Fruit fly (Drosophila melanogaster) whole organism, embryonic: ENCODE measurements around the gene L2HGDH.

Source experiments
- CG11085 ChIP-seq: fragments of 200-800 bp; sonication (Bioruptor generic); IDR thresholded peaks from 2 replicates; pipeline ENCODE4 v1.3.6; 2022; ENCODE audit warnings: missing biosample characterization, missing genetic modification characterization
- CG15514 ChIP-seq: fragments of 200-800 bp; sonication (Bioruptor generic); optimal IDR thresholded peaks from 3 replicates; lab custom pipeline; 2017; ENCODE audit warnings: missing biosample characterization, missing genetic modification characterization, mild to moderate bottlenecking, moderate library complexity, missing genetic modification reagents
- CG15696 ChIP-seq: fragments of 200-800 bp; sonication (Bioruptor generic); optimal IDR thresholded peaks from 2 replicates; lab custom pipeline; 2019; ENCODE audit warnings: missing biosample characterization, mild to moderate bottlenecking, missing genetic modification characterization, moderate library complexity
- CG1602 ChIP-seq: fragments of 200-800 bp; sonication (Bioruptor generic); optimal IDR thresholded peaks from 3 replicates; lab custom pipeline; 2016; ENCODE audit warnings: missing biosample characterization, missing genetic modification characterization
- CG1792 ChIP-seq: fragments of 200-800 bp; sonication (Bioruptor generic); optimal IDR thresholded peaks from 2 replicates; lab custom pipeline; 2016; ENCODE audit warnings: missing biosample characterization, missing genetic modification characterization
- CG2129 ChIP-seq: fragments of 200-800 bp; sonication (Bioruptor generic); IDR thresholded peaks from 2 replicates; pipeline ENCODE4 v1.3.6; 2022; ENCODE audit warnings: missing biosample characterization, missing genetic modification characterization; ENCODE audit not compliant: partially characterized antibody
- CG30403 ChIP-seq: fragments of 200-800 bp; sonication (Bioruptor generic); optimal IDR thresholded peaks from 3 replicates; lab custom pipeline; 2016; ENCODE audit warnings: missing biosample characterization, missing genetic modification characterization
- CG31388 ChIP-seq: fragments of 200-800 bp; sonication (Bioruptor generic); optimal IDR thresholded peaks from 2 replicates; lab custom pipeline; 2016; ENCODE audit warnings: missing biosample characterization, missing genetic modification characterization
- CG34376 ChIP-seq: fragments of 200-800 bp; sonication (Bioruptor generic); optimal IDR thresholded peaks from 2 replicates; lab custom pipeline; 2018; ENCODE audit warnings: missing biosample characterization, mild to moderate bottlenecking, missing genetic modification characterization
- CG3838 ChIP-seq: fragments of 200-800 bp; sonication (Bioruptor generic); optimal IDR thresholded peaks from 3 replicates; lab custom pipeline; 2016; ENCODE audit warnings: missing biosample characterization, missing genetic modification characterization
- CG5180 ChIP-seq: fragments of 200-800 bp; sonication (Bioruptor generic); optimal IDR thresholded peaks from 3 replicates; lab custom pipeline; 2017; ENCODE audit warnings: missing biosample characterization, missing genetic modification characterization, mild to moderate bottlenecking, moderate library complexity, missing genetic modification reagents
- CG5245 ChIP-seq: fragments of 200-800 bp; sonication (Bioruptor generic); optimal IDR thresholded peaks from 3 replicates; lab custom pipeline; 2016; ENCODE audit warnings: missing biosample characterization, missing genetic modification characterization
- CG7271 ChIP-seq: fragments of 200-800 bp; sonication (Bioruptor generic); optimal IDR thresholded peaks from 2 replicates; lab custom pipeline; 2018; ENCODE audit warnings: missing biosample characterization, mild to moderate bottlenecking, missing genetic modification characterization, moderate library complexity
- CG7987 ChIP-seq: fragments of 200-800 bp; sonication (Bioruptor generic); optimal IDR thresholded peaks from 2 replicates; lab custom pipeline; 2018; ENCODE audit warnings: missing biosample characterization, mild to moderate bottlenecking, missing genetic modification characterization, moderate library complexity
- CG8089 ChIP-seq: fragments of 200-800 bp; sonication (Bioruptor generic); optimal IDR thresholded peaks from 3 replicates; lab custom pipeline; 2016; ENCODE audit warnings: missing biosample characterization, missing genetic modification characterization
- CG9215 ChIP-seq: fragments of 200-800 bp; sonication (Bioruptor generic); IDR thresholded peaks from 2 replicates; pipeline ENCODE4 v1.3.6; 2022; ENCODE audit warnings: missing biosample characterization, missing genetic modification characterization
- CG9797 ChIP-seq: fragments of 200-800 bp; sonication (Bioruptor generic); optimal IDR thresholded peaks from 3 replicates; lab custom pipeline; 2018; ENCODE audit warnings: missing biosample characterization, mild to moderate bottlenecking, missing genetic modification characterization
- CG9817 ChIP-seq: fragments of 200-800 bp; sonication (Bioruptor generic); optimal IDR thresholded peaks from 2 replicates; lab custom pipeline; 2018; ENCODE audit warnings: missing biosample characterization, mild to moderate bottlenecking, missing genetic modification characterization, moderate library complexity
- Dll ChIP-seq: fragments of 200-800 bp; sonication (Bioruptor generic); IDR thresholded peaks from 4 replicates; pipeline ENCODE4 v1.3.6; 2022; ENCODE audit warnings: missing biosample characterization, missing genetic modification characterization; ENCODE audit not compliant: partially characterized antibody
- Dp ChIP-seq: fragments of 200-800 bp; sonication (Bioruptor generic); optimal IDR thresholded peaks from 2 replicates; lab custom pipeline; 2018; ENCODE audit warnings: missing biosample characterization, mild to moderate bottlenecking, missing genetic modification characterization, moderate library complexity
- Eip74EF ChIP-seq, 2 experiments: fragments of 200-800 bp in 1 of 2; fragments of >200 bp in 1 of 2; sonication (Bioruptor generic) in 1 of 2; optimal IDR thresholded peaks; 2 replicates each; lab custom pipeline; 2017 to 2019; ENCODE audit warnings: missing biosample characterization in 2 of 2, missing genetic modification characterization in 2 of 2, mild to moderate bottlenecking in 1 of 2, moderate library complexity in 1 of 2
- Fer1 ChIP-seq: fragments of 200-800 bp; sonication (Bioruptor generic); optimal IDR thresholded peaks from 2 replicates; lab custom pipeline; 2017; ENCODE audit warnings: missing biosample characterization, mild to moderate bottlenecking, missing genetic modification characterization
- Hr39 ChIP-seq: fragments of >200 bp; optimal IDR thresholded peaks from 2 replicates; lab custom pipeline; 2017
- Kr ChIP-seq: fragments of 200-800 bp; sonication (Bioruptor generic); optimal IDR thresholded peaks from 2 replicates; lab custom pipeline; 2017; ENCODE audit warnings: missing biosample characterization, mild to moderate bottlenecking, missing genetic modification characterization
- NC2β ChIP-seq: fragments of 200-800 bp; sonication (Bioruptor generic); optimal IDR thresholded peaks from 2 replicates; lab custom pipeline; 2016; ENCODE audit warnings: missing biosample characterization, missing genetic modification characterization
- Nf-YC ChIP-seq: fragments of 200-800 bp; optimal IDR thresholded peaks from 3 replicates; lab custom pipeline; 2019; ENCODE audit warnings: missing biosample characterization, mild to moderate bottlenecking, missing genetic modification characterization, moderate library complexity
- Rx ChIP-seq: fragments of 200-800 bp; sonication (Bioruptor generic); IDR thresholded peaks from 2 replicates; pipeline ENCODE4 v1.3.6; 2022; ENCODE audit warnings: missing biosample characterization, missing genetic modification characterization
- cwo ChIP-seq: fragments of 200-800 bp; sonication (Bioruptor generic); optimal IDR thresholded peaks from 3 replicates; lab custom pipeline; 2017; ENCODE audit warnings: missing biosample characterization, missing genetic modification characterization, mild to moderate bottlenecking, moderate library complexity, missing genetic modification reagents
- dm ChIP-seq: fragments of 200-800 bp; sonication (Bioruptor generic); optimal IDR thresholded peaks from 3 replicates; lab custom pipeline; 2016; ENCODE audit warnings: missing biosample characterization, missing genetic modification characterization
- esg ChIP-seq: fragments of 200-800 bp; sonication (Bioruptor generic); conservative IDR thresholded peaks from 2 replicates; pipeline ENCODE4 v1.3.6; 2022; ENCODE audit warnings: missing biosample characterization, missing genetic modification characterization
- gsb-n ChIP-seq: fragments of 200-800 bp; sonication (Bioruptor generic); optimal IDR thresholded peaks from 3 replicates; lab custom pipeline; 2018; ENCODE audit warnings: missing biosample characterization, mild to moderate bottlenecking, missing genetic modification characterization
- hth ChIP-seq: fragments of >200 bp; optimal IDR thresholded peaks from 2 replicates; lab custom pipeline; 2017; ENCODE audit warnings: inconsistent platforms
- knrl ChIP-seq: fragments of 200-800 bp; sonication (Bioruptor generic); IDR thresholded peaks from 3 replicates; pipeline ENCODE4 v1.3.6; 2022; ENCODE audit warnings: missing biosample characterization, missing genetic modification characterization; ENCODE audit not compliant: partially characterized antibody
- lbe ChIP-seq: fragments of 200-800 bp; sonication (Bioruptor generic); optimal IDR thresholded peaks from 2 replicates; lab custom pipeline; 2016; ENCODE audit warnings: missing biosample characterization, mild to moderate bottlenecking, missing genetic modification characterization
- lilli ChIP-seq: fragments of 200-800 bp; sonication (Bioruptor generic); optimal IDR thresholded peaks from 3 replicates; lab custom pipeline; 2016; ENCODE audit warnings: missing biosample characterization, missing genetic modification characterization
- lmd ChIP-seq: fragments of 200-800 bp; sonication (Bioruptor generic); IDR thresholded peaks from 2 replicates; pipeline ENCODE4 v1.3.6; 2022; ENCODE audit warnings: missing biosample characterization, missing genetic modification characterization
- otp ChIP-seq: fragments of 200-800 bp; sonication (Bioruptor generic); IDR thresholded peaks from 3 replicates; pipeline ENCODE4, ENCODE4 v1.3.6; 2022; ENCODE audit warnings: missing biosample characterization, missing genetic modification characterization
- pan ChIP-seq, 4 experiments: fragments of >200 bp in 3 of 4; fragments of 200-800 bp in 1 of 4; sonication (Bioruptor generic) in 1 of 4; optimal IDR thresholded peaks in 3 of 4; IDR thresholded peaks in 1 of 4; 2 replicates each; pipeline versions ENCODE4 v1.3.6 to Lab custom; 2017 to 2022; ENCODE audit warnings: missing biosample characterization in 2 of 4, missing genetic modification characterization in 2 of 4, mixed read lengths in 1 of 4
- pb ChIP-seq: fragments of 200-800 bp; sonication (Bioruptor generic); optimal IDR thresholded peaks from 3 replicates; lab custom pipeline; 2016; ENCODE audit warnings: missing biosample characterization, missing genetic modification characterization
- pita ChIP-seq: fragments of 200-800 bp; sonication (Bioruptor generic); optimal IDR thresholded peaks from 2 replicates; lab custom pipeline; 2017; ENCODE audit warnings: missing biosample characterization, mild to moderate bottlenecking, missing genetic modification characterization
- rib ChIP-seq: fragments of 200-800 bp; sonication (Bioruptor generic); IDR thresholded peaks from 2 replicates; pipeline ENCODE4 v1.3.6; 2022; ENCODE audit warnings: missing biosample characterization, missing genetic modification characterization
- salm ChIP-seq: fragments of 200-800 bp; sonication (Bioruptor generic); optimal IDR thresholded peaks from 2 replicates; lab custom pipeline; 2018; ENCODE audit warnings: missing biosample characterization, mild to moderate bottlenecking, missing genetic modification characterization
- scrt ChIP-seq: fragments of 200-800 bp; sonication (Bioruptor generic); optimal IDR thresholded peaks from 2 replicates; lab custom pipeline; 2018; ENCODE audit warnings: missing biosample characterization, mild to moderate bottlenecking, missing genetic modification characterization, moderate library complexity
- slou ChIP-seq: fragments of 200-800 bp; sonication (Bioruptor generic); optimal IDR thresholded peaks from 3 replicates; lab custom pipeline; 2016; ENCODE audit warnings: missing biosample characterization, missing genetic modification characterization
- sqz ChIP-seq: fragments of 200-800 bp; sonication (Bioruptor generic); optimal IDR thresholded peaks from 3 replicates; lab custom pipeline; 2018; ENCODE audit warnings: missing biosample characterization, mild to moderate bottlenecking, missing genetic modification characterization
- tap ChIP-seq: fragments of 200-800 bp; optimal IDR thresholded peaks from 3 replicates; lab custom pipeline; 2019; ENCODE audit warnings: missing biosample characterization, mild to moderate bottlenecking, missing genetic modification characterization, moderate library complexity
- tna ChIP-seq: fragments of 200-800 bp; sonication (Bioruptor generic); IDR thresholded peaks from 2 replicates; pipeline ENCODE4 v1.3.6; 2022; ENCODE audit warnings: missing biosample characterization, missing genetic modification characterization; ENCODE audit not compliant: partially characterized antibody

The L2HGDH gene

dm6 chr2L:18987078-18987895 lies 13.0 kb upstream of the L2HGDH start, which contains the start of the genes Swip-1 and EMC5 (continued):
- peak in 1 of 2 experiments; percentile 20 for TF ChIP-seq Eip74EF (GFP tag; optimal IDR thresholded peaks at IDR 0.05; lab: Kevin White, UChicago)
- TF ChIP-seq CG30403 (GFP tag; lab: Kevin White, UChicago) = peak; percentile 72
- no peak for TF ChIP-seq cwo (GFP tag; lab: Kevin White, UChicago)
- no peak for TF ChIP-seq CG7271 (tag; lab: Kevin White, UChicago)
- no peak for TF ChIP-seq CG3838
- no peak for TF ChIP-seq CG8089 (GFP tag; lab: Kevin White, UChicago)
- TF ChIP-seq CG7987 (GFP tag; lab: Kevin White, UChicago) = no peak
- TF ChIP-seq lmd (GFP tag; lab: Robert Waterston, UW) = peak; percentile 73; the same call in 1 of the 2 replicates
- TF ChIP-seq knrl (GFP tag; lab: Robert Waterston, UW) = peak; percentile 44; the same call in 1 of the 3 replicates
- TF ChIP-seq sqz (GFP tag; lab: Kevin White, UChicago) = peak; percentile 38
- TF ChIP-seq salm = no peak
- peak; percentile 4 for TF ChIP-seq dm (GFP tag; lab: Kevin White, UChicago)
- TF ChIP-seq CG9215 (GFP tag; lab: Robert Waterston, UW) = peak; percentile 56
- TF ChIP-seq tna (GFP tag; lab: Robert Waterston, UW) = peak; percentile 56; the same call in 1 of the 2 replicates
- no peak for TF ChIP-seq CG5180 (GFP tag; lab: Kevin White, UChicago)
- TF ChIP-seq CG1602 (GFP tag; lab: Kevin White, UChicago) = peak; percentile 30
- TF ChIP-seq CG15696 (tag; lab: Kevin White, UChicago) = peak; percentile 60
- peak; percentile 64 for TF ChIP-seq Dp
- 0 out of 2 replicates have a peak, but pooled peaks have one; percentile 15 for TF ChIP-seq Rx
- TF ChIP-seq CG9817 = peak; percentile 60
- TF ChIP-seq rib = 0 out of 2 replicates have a peak, but pooled peaks have one; percentile 20
- peak; percentile 78 for TF ChIP-seq Dll (GFP tag; lab: Robert Waterston, UW)
- no peak for TF ChIP-seq lbe (GFP tag; lab: Kevin White, UChicago)
- peak; percentile 54; the same call in 1 of the 2 replicates for TF ChIP-seq CG11085 (GFP tag; lab: Robert Waterston, UW)
- TF ChIP-seq CG15514 = peak; percentile 47
- TF ChIP-seq Hr39 (lab: Kevin White, UChicago) = no peak
- TF ChIP-seq scrt (GFP tag; lab: Kevin White, UChicago) = peak; percentile 33
- no peak for TF ChIP-seq pb (GFP tag; lab: Kevin White, UChicago)
- TF ChIP-seq CG1792 (GFP tag; lab: Kevin White, UChicago) = no peak
- peak; percentile 19 for TF ChIP-seq CG5245 (GFP tag; lab: Kevin White, UChicago)
- TF ChIP-seq CG31388 (GFP tag; lab: Kevin White, UChicago) = peak; percentile 9
- TF ChIP-seq otp (GFP tag; lab: Robert Waterston, UW) = no peak; the same call in 2 of the 3 replicates
- TF ChIP-seq CG34376 (GFP tag; lab: Kevin White, UChicago) = peak; percentile 15
- no peak for TF ChIP-seq pan (optimal IDR thresholded peaks at IDR 0.05; lab: Kevin White, UChicago)
- TF ChIP-seq pan (GFP tag; optimal IDR thresholded peaks at IDR 0.05 in 1 of 2, IDR thresholded peaks at IDR 0.05 in 1 of 2) = no peak
- TF ChIP-seq Fer1 (GFP tag; lab: Kevin White, UChicago) = peak; percentile 17
- TF ChIP-seq lilli (GFP tag; lab: Kevin White, UChicago) = peak; percentile 46
- TF ChIP-seq tap (tag; lab: Kevin White, UChicago) = peak; percentile 45
- TF ChIP-seq Kr (GFP tag; lab: Kevin White, UChicago) = no peak
- TF ChIP-seq esg (GFP tag; lab: Robert Waterston, UW) = peak; percentile 50
- 0 out of 2 replicates have a peak, but pooled peaks have one; percentile 12 for TF ChIP-seq CG2129 (GFP tag; lab: Robert Waterston, UW)
- no peak for TF ChIP-seq pita (GFP tag; lab: Kevin White, UChicago)
- TF ChIP-seq CG9797 (GFP tag; lab: Kevin White, UChicago) = peak; percentile 77
- no peak for TF ChIP-seq NC2β (GFP tag; lab: Kevin White, UChicago)
- peak; percentile 78 for TF ChIP-seq Nf-YC (tag; lab: Kevin White, UChicago)
- TF ChIP-seq slou (GFP tag; lab: Kevin White, UChicago) = peak; percentile 45
- no peak for TF ChIP-seq hth (lab: Kevin White, UChicago)
- TF ChIP-seq gsb-n (tag; lab: Kevin White, UChicago) = peak; percentile 64
